Worm (Caenorhabditis elegans): ENCODE data around the gene ZC250.4.

- no peak for TF ChIP-seq ama-1 (optimal IDR thresholded peaks at IDR 0.05)
- TF ChIP-seq F13C5.2 (tag; optimal IDR thresholded peaks at IDR 0.05): no peak
- no peak for TF ChIP-seq tbx-11 (GFP tag; IDR thresholded peaks at IDR 0.05)
- no peak for TF ChIP-seq sea-1 (GFP tag; conservative IDR thresholded peaks at IDR 0.05)
- no peak for TF ChIP-seq B0310.2 (tag; optimal IDR thresholded peaks at IDR 0.05)
- TF ChIP-seq flt-1 (GFP tag; IDR thresholded peaks at IDR 0.05): no peak
- no peak for TF ChIP-seq hmg-4 (GFP tag; optimal IDR thresholded peaks at IDR 0.05)
- no peak for TF ChIP-seq hnd-1 (tag; optimal IDR thresholded peaks at IDR 0.05)
- TF ChIP-seq tbx-37 (GFP tag; conservative IDR thresholded peaks at IDR 0.05): no peak
- no peak for TF ChIP-seq scrt-1 (GFP tag; IDR thresholded peaks at IDR 0.05)
- no peak for TF ChIP-seq hmbx-1 (tag; optimal IDR thresholded peaks at IDR 0.05)
Measured at ce11 chrV:5771627-5772026, 41.3 kb downstream of the ZC250.4 start, which contains the start of gene F44E7.3.
